Worm (Caenorhabditis elegans) whole organism, L1 larva: ENCODE results near the gene rpn-11.

ENCODE experiments used
- ceh-63 ChIP-seq: fragments of 200-800 bp; sonication (Bioruptor generic); optimal IDR thresholded peaks from 2 replicates; lab custom pipeline; 2018; ENCODE audit warnings: mild to moderate bottlenecking, missing genetic modification characterization, missing compliant biosample characterization
- ceh-90 ChIP-seq: sonication (generic microtip); optimal IDR thresholded peaks from 2 replicates; lab custom pipeline; 2016; ENCODE audit warnings: missing genetic modification characterization, missing compliant biosample characterization
- egl-13 ChIP-seq: sonication (generic microtip); optimal IDR thresholded peaks from 2 replicates; lab custom pipeline; 2016; ENCODE audit warnings: missing genotype, missing genetic modification reagents, missing genetic modification characterization, missing compliant biosample characterization

- TF ChIP-seq egl-13 (no peak), ceh-63 (GFP tag; lab: Kevin White, UChicago) (no peak), ceh-90 (tag; lab: Kevin White, UChicago) (no peak)
Measured at ce11 chrII:4045396-4045795, 1.1 kb upstream of the rpn-11 start, which contains the start of gene K07D4.2.
